Worm (Caenorhabditis elegans): ENCODE measurements around the gene str-52.
"Not testable (repeated sequence)": the region's sequence is repeated elsewhere in the genome, so short reads cannot be mapped to it uniquely, and the experiment has no call there.

str-52 gene

ce11 chrV:2149432-2149831, 3.5 kb upstream of the str-52 start, which contains the start of gene C45H4.21:
Gene C45H4.21 (minus strand): TSS chrV:2149532.
- TF ChIP-seq sma-9 (GFP tag; optimal IDR thresholded peaks at IDR 0.05) (no peak), sma-9 (tag; optimal IDR thresholded peaks at IDR 0.05) (no peak), sma-3 (GFP tag; optimal IDR thresholded peaks at IDR 0.05) (no peak), egl-27 (tag; optimal IDR thresholded peaks at IDR 0.05) (no peak), unc-62 (GFP tag; optimal IDR thresholded peaks at IDR 0.05) (no peak), F13H6.1 (tag; optimal IDR thresholded peaks at IDR 0.05) (no peak), lin-39 (tag; optimal IDR thresholded peaks at IDR 0.05) (no peak)

DNA sequence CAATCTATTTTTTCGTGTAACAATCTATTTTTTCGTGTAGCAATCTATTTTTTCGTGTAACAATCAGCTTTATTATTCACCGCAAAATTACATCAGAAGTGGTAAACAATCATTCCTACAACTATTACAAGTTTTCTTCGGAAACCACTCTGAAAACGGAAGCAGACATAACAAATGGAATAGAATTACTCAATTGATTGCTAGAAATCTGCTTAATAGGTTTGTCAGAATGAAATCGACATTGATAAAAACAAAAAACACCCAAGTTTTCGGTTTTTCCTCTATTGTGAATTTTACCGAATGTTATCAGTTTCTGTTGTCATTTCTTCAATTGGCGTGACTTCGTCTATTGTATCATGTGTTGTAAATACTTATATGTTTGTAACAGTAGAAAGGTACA, 851 bp upstream of the str-52 start, which contains the start of gene srbc-20:
Gene srbc-20 (plus strand): TSS at position 301 of the 400 bp plus-strand sequence.
- TF ChIP-seq mdl-1 (tag; optimal IDR thresholded peaks at IDR 0.05) (no peak), lin-11 (tag; optimal IDR thresholded peaks at IDR 0.05) (no peak), crh-2 (tag; optimal IDR thresholded peaks at IDR 0.05) (no peak), sma-3 (GFP tag; optimal IDR thresholded peaks at IDR 0.05) (no peak), unc-39 (tag; optimal IDR thresholded peaks at IDR 0.05) (no peak)

DNA sequence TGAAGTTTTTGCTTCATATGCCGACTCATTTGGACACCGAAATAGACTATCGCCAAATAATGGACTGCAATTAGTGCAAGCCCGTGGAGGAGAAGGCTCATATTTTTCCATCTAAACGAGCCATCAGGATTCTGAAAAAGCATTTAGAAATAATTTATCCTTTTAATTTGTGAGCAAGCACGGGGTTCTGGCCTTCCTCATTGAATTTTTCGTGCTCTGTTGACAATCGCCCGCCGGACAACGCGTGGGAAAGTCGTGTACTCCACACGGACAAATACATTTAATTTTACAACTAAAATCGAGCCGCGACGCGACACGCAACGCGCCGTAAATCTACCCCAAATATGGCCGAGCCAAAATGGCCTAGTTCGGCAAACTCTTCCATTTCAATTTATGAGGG, 1.5 kb downstream of the str-52 start, which contains the start of gene F22F7.12:
Gene F22F7.12 (minus strand): TSS at position 101 of the 400 bp plus-strand sequence.
- not testable (repeated sequence) for TF ChIP-seq ceh-82 (tag; optimal IDR thresholded peaks at IDR 0.05); lin-13 (GFP tag; optimal IDR thresholded peaks at IDR 0.05); blmp-1 (tag; optimal IDR thresholded peaks at IDR 0.05; ENCODE audit: insufficient read depth)

ce11 chrV:2139918-2140317, 6.0 kb downstream of the str-52 start, which contains the start of gene F22F7.7:
Gene F22F7.7 (minus strand): TSS chrV:2140042.
- TF ChIP-seq gmeb-1 (tag; optimal IDR thresholded peaks at IDR 0.05): no peak
- TF ChIP-seq fos-1 (tag; optimal IDR thresholded peaks at IDR 0.05): no peak
- TF ChIP-seq ama-1 (optimal IDR thresholded peaks at IDR 0.05): no peak

DNA sequence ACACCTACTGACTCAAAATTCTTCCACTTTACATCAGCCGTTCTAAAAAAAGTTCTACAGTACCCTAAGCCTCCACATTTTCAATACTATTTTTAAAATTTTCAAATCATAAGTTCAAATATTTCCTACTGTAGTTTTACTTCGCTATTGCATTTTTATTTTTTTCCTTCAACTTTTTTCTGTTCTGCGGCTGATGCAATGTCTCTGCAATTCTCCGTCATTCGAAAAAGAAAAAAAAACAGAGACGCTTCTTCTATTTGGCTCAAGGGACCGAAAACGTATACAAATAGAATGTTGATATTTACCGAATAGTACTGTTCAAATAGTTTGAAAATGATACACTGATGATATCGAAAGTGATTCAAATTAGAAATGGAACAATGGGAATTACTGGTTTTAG, 7.7 kb downstream of the str-52 start:
- TF ChIP-seq nhr-129 (tag; optimal IDR thresholded peaks at IDR 0.05): peak; percentile 98
- no peak for TF ChIP-seq egl-27 (tag; optimal IDR thresholded peaks at IDR 0.05)
- no peak for TF ChIP-seq R02D3.7 (tag; optimal IDR thresholded peaks at IDR 0.05)

DNA sequence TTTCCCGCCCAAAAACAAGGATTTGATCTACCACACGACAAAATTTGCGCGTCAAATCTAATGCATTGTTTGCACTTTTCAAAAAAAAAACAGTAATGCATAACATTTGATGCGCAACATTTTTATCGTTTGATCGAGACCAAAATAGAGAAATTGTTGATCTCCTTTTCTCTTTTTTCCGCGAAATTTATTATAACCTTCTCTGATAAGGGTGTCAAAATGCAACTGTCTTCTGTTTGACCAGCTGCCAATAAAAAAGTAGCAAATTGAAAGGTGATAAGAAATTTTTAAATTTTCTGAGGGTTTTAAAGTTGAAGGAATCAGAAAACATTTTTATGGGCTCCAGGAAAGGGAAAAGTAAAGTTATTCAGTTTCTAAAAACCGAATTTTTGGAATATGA, 8.9 kb downstream of the str-52 start:
- no peak for TF ChIP-seq nhr-11 (tag; optimal IDR thresholded peaks at IDR 0.05)
- no peak for TF ChIP-seq ceh-82 (tag; optimal IDR thresholded peaks at IDR 0.05)

DNA sequence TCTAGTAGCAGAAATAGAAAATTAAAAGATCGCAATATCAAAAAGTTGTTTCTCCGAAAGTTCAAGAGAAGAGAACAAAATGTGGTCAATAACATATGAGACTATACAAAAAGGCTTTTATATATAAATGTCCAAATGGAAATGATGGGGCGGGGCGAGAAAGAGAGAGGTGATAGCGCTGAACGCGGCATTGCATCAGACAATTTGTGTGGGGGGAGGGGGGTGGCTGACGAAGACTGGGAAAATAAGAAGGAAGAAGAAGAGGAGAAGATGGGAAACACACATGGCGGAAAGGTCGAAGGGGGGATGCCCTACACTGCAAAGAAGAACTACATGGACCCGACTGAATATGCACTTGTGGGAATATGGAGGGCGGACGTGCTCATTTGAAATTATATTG, 10.6 kb downstream of the str-52 start:
- TF ChIP-seq fos-1 (tag; optimal IDR thresholded peaks at IDR 0.05) (peak; percentile 42), nhr-129 (tag; optimal IDR thresholded peaks at IDR 0.05) (peak; percentile 87), ztf-1 (GFP tag; conservative IDR thresholded peaks at IDR 0.05) (no peak), zag-1 (tag; optimal IDR thresholded peaks at IDR 0.05) (peak; percentile 5), unc-39 (tag; optimal IDR thresholded peaks at IDR 0.05) (no peak), lin-11 (tag; optimal IDR thresholded peaks at IDR 0.05) (peak; percentile 31), lin-13 (GFP tag; optimal IDR thresholded peaks at IDR 0.05) (no peak), mdl-1 (tag; optimal IDR thresholded peaks at IDR 0.05) (peak; percentile 20 to 44), lsy-2 (tag; optimal IDR thresholded peaks at IDR 0.05) (peak in 1 of 2 experiments; percentile 11), nhr-21 (tag; optimal IDR thresholded peaks at IDR 0.05) (peak; percentile 25), F13H6.1 (tag; optimal IDR thresholded peaks at IDR 0.05) (peak; percentile 36), R02D3.7 (tag; optimal IDR thresholded peaks at IDR 0.05) (no peak), elt-1 (tag; optimal IDR thresholded peaks at IDR 0.05) (no peak), sma-9 (GFP tag; optimal IDR thresholded peaks at IDR 0.05) (peak; percentile 71), sma-9 (tag; optimal IDR thresholded peaks at IDR 0.05) (no peak), nhr-25 (tag; optimal IDR thresholded peaks at IDR 0.05) (peak; percentile 3), C34F6.9 (tag; optimal IDR thresholded peaks at IDR 0.05) (peak; percentile 24)

ce11 chrV:2134340-2134739, 11.6 kb downstream of the str-52 start:
- TF ChIP-seq sma-9 (GFP tag; optimal IDR thresholded peaks at IDR 0.05): peak; percentile 52
- TF ChIP-seq sma-9 (tag; optimal IDR thresholded peaks at IDR 0.05): no peak
- peak; percentile 26 for TF ChIP-seq Y55F3AM.14 (GFP tag; optimal IDR thresholded peaks at IDR 0.05)
- TF ChIP-seq nhr-21 (tag; optimal IDR thresholded peaks at IDR 0.05): no peak
- TF ChIP-seq sem-4 (tag; optimal IDR thresholded peaks at IDR 0.05): peak; percentile 43
- TF ChIP-seq elt-3 (tag; optimal IDR thresholded peaks at IDR 0.05): no peak
- peak; percentile 53 for TF ChIP-seq F13H6.1 (tag; optimal IDR thresholded peaks at IDR 0.05)
- no peak for TF ChIP-seq mdl-1 (tag; optimal IDR thresholded peaks at IDR 0.05)
- no peak for TF ChIP-seq unc-39 (tag; optimal IDR thresholded peaks at IDR 0.05)
- TF ChIP-seq nhr-10 (tag; optimal IDR thresholded peaks at IDR 0.05): no peak
- no peak for TF ChIP-seq egl-27 (tag; optimal IDR thresholded peaks at IDR 0.05)
- no peak for TF ChIP-seq nhr-23 (tag; optimal IDR thresholded peaks at IDR 0.05)
- no peak for TF ChIP-seq snpc-4 (tag; optimal IDR thresholded peaks at IDR 0.05)
- TF ChIP-seq zag-1 (tag; optimal IDR thresholded peaks at IDR 0.05): no peak
- peak in 1 of 2 experiments; percentile 23 for TF ChIP-seq lsy-2 (tag; optimal IDR thresholded peaks at IDR 0.05)
